Worm (Caenorhabditis elegans) whole organism, early embryonic: ENCODE results near the gene unc-26.

Experiments
- B0310.2 ChIP-seq: sonication (generic microtip); optimal IDR thresholded peaks from 2 replicates; lab custom pipeline; 2016; ENCODE audit warnings: mild to moderate bottlenecking, missing genetic modification characterization, missing compliant biosample characterization
- F13C5.2 ChIP-seq: sonication (generic microtip); optimal IDR thresholded peaks from 2 replicates; lab custom pipeline; 2017; ENCODE audit warnings: mild to moderate bottlenecking, missing genetic modification characterization, inconsistent platforms, missing compliant biosample characterization
- aly-1 ChIP-seq: sonication (generic microtip); optimal IDR thresholded peaks from 2 replicates; lab custom pipeline; 2016; ENCODE audit warnings: missing genetic modification characterization, missing compliant biosample characterization
- ama-1 ChIP-seq: fragments of 150-350 bp; optimal IDR thresholded peaks from 2 replicates; lab custom pipeline; 2014
- ceh-13 ChIP-seq: fragments of 200-800 bp; sonication (Bioruptor generic); optimal IDR thresholded peaks from 2 replicates; lab custom pipeline; 2018; ENCODE audit warnings: mild to moderate bottlenecking, missing genetic modification characterization, missing compliant biosample characterization
- ceh-36 ChIP-seq: sonication (generic microtip); optimal IDR thresholded peaks from 2 replicates; lab custom pipeline; 2016; ENCODE audit warnings: missing genetic modification characterization, inconsistent platforms, missing compliant biosample characterization
- ets-7 ChIP-seq: sonication (generic microtip); optimal IDR thresholded peaks from 2 replicates; lab custom pipeline; 2016; ENCODE audit warnings: missing genotype, missing genetic modification characterization, missing compliant biosample characterization
- flt-1 ChIP-seq: fragments of 200-800 bp; sonication (Bioruptor generic); IDR thresholded peaks from 2 replicates; pipeline ENCODE4 v1.3.6; 2022; ENCODE audit warnings: missing genetic modification characterization, missing compliant biosample characterization
- hmbx-1 ChIP-seq: sonication (generic microtip); optimal IDR thresholded peaks from 2 replicates; lab custom pipeline; 2016; ENCODE audit warnings: mild to moderate bottlenecking, missing genetic modification characterization, missing compliant biosample characterization
- hmg-4 ChIP-seq: fragments of 200-800 bp; sonication (Bioruptor generic); optimal IDR thresholded peaks from 2 replicates; lab custom pipeline; 2018; ENCODE audit warnings: mild to moderate bottlenecking, missing genetic modification characterization, missing compliant biosample characterization
- hnd-1 ChIP-seq: sonication (generic microtip); optimal IDR thresholded peaks from 2 replicates; lab custom pipeline; 2016; ENCODE audit warnings: missing genetic modification characterization, missing compliant biosample characterization
- pes-1 ChIP-seq: fragments of 200-800 bp; sonication (Bioruptor generic); IDR thresholded peaks from 2 replicates; pipeline ENCODE4 v1.3.6; 2022; ENCODE audit warnings: missing genetic modification reagents, missing genetic modification characterization, missing compliant biosample characterization
- scrt-1 ChIP-seq: fragments of 200-800 bp; sonication (Bioruptor generic); IDR thresholded peaks from 2 replicates; pipeline ENCODE4 v1.3.6; 2022; ENCODE audit warnings: missing genetic modification characterization, missing compliant biosample characterization
- sea-1 ChIP-seq: fragments of 200-800 bp; sonication (Bioruptor generic); conservative IDR thresholded peaks from 2 replicates; pipeline ENCODE4 v1.3.6; 2022; ENCODE audit warnings: missing genetic modification characterization, missing compliant biosample characterization
- tbx-11 ChIP-seq: fragments of 200-800 bp; sonication (Bioruptor generic); IDR thresholded peaks from 2 replicates; pipeline ENCODE4 v1.3.6; 2022; ENCODE audit warnings: missing genetic modification characterization, missing compliant biosample characterization
- tbx-37 ChIP-seq: fragments of 200-800 bp; sonication (Bioruptor generic); conservative IDR thresholded peaks from 2 replicates; pipeline ENCODE4 v1.3.6; 2022; ENCODE audit warnings: missing genetic modification reagents, missing genetic modification characterization, missing compliant biosample characterization
- tra-4 ChIP-seq: sonication (generic microtip); optimal IDR thresholded peaks from 2 replicates; lab custom pipeline; 2017; ENCODE audit warnings: missing genetic modification characterization, missing compliant biosample characterization

The unc-26 gene

ce11 chrIV:13272494-13272893 lies at the start of gene unc-26:
Gene unc-26 (minus strand): TSS chrIV:13272516.
- no peak for TF ChIP-seq ceh-13
- TF ChIP-seq hmbx-1 (tag; lab: Kevin White, UChicago): no peak
- no peak for TF ChIP-seq F13C5.2
- no peak for TF ChIP-seq ama-1
- no peak for TF ChIP-seq flt-1 (GFP tag; lab: Robert Waterston, UW)
- no peak for TF ChIP-seq aly-1 (tag; lab: Kevin White, UChicago)

DNA sequence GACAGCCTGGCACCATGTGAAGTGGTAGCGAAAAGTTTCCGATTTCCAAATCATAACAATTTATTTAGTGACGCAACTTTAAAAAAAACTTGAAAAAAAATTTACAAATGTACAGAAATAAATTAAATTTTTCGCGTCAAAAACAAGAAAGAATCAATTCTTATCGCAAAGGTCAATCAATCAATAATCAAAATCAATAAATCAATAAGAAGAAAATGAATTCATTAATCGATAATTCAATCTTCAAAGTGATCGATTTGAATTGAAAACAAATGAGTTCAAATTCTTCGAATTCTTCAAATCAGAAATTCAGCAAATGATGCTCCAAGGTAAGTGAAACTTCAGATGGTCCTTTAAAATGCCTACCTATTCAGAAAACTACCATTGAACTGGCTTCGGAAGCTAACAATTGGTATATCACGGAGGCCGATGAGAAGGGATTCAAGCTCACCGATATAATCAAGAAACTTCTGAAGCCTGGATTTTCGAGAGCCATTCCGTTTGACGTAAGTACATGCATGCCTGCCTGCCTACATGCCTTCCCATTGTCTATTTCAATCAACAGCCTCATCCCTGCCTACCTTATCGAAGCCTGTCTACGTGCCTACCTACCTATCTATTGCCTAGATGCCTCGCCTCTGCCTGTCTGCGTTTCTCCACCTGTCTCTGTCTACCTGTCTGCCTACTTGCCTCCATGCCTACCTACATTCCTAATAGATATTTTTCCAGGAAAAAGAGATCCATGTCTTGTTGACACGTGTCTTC lies 47.8 kb upstream of the unc-26 start:
- TF ChIP-seq F13C5.2 (no peak), tra-4 (no peak), pes-1 (GFP tag; lab: Robert Waterston, UW) (no peak), scrt-1 (GFP tag; lab: Robert Waterston, UW) (no peak), flt-1 (GFP tag; lab: Robert Waterston, UW) (no peak), hmg-4 (GFP tag; lab: Kevin White, UChicago) (no peak), ets-7 (no peak), B0310.2 (tag; lab: Kevin White, UChicago) (no peak), aly-1 (tag; lab: Kevin White, UChicago) (no peak), ceh-36 (no peak), sea-1 (GFP tag; lab: Robert Waterston, UW) (no peak), ceh-13 (no peak), hnd-1 (tag; lab: Kevin White, UChicago) (no peak), hmbx-1 (tag; lab: Kevin White, UChicago) (no peak), tbx-37 (GFP tag; lab: Robert Waterston, UW) (no peak), tbx-11 (GFP tag; lab: Robert Waterston, UW) (no peak), ama-1 (no peak)

- TF ChIP-seq hmbx-1 (tag; lab: Kevin White, UChicago): no peak
- no peak for TF ChIP-seq hmg-4 (GFP tag; lab: Kevin White, UChicago)
- no peak for TF ChIP-seq flt-1 (GFP tag; lab: Robert Waterston, UW)
- TF ChIP-seq aly-1 (tag; lab: Kevin White, UChicago): no peak
- no peak for TF ChIP-seq scrt-1 (GFP tag; lab: Robert Waterston, UW)
- no peak for TF ChIP-seq ceh-13
- TF ChIP-seq hnd-1 (tag; lab: Kevin White, UChicago): no peak
- TF ChIP-seq pes-1 (GFP tag; lab: Robert Waterston, UW): no peak
- no peak for TF ChIP-seq ceh-36
- TF ChIP-seq tbx-37 (GFP tag; lab: Robert Waterston, UW): no peak
- TF ChIP-seq B0310.2 (tag; lab: Kevin White, UChicago): no peak
- no peak for TF ChIP-seq sea-1 (GFP tag; lab: Robert Waterston, UW)
- no peak for TF ChIP-seq ama-1
Observed at ce11 chrIV:13318773-13319172, 46.5 kb upstream of the unc-26 start.

ce11 chrIV:13315344-13315743 lies 43.0 kb upstream of the unc-26 start, which contains the start of gene fat-1:
Gene fat-1 (plus strand): TSS chrIV:13315644.
- TF ChIP-seq ets-7: no peak
- TF ChIP-seq flt-1 (GFP tag; lab: Robert Waterston, UW): no peak
- no peak for TF ChIP-seq pes-1 (GFP tag; lab: Robert Waterston, UW)
- TF ChIP-seq tbx-11 (GFP tag; lab: Robert Waterston, UW): no peak
- TF ChIP-seq sea-1 (GFP tag; lab: Robert Waterston, UW): no peak
- no peak for TF ChIP-seq tra-4

- TF ChIP-seq sea-1 (GFP tag; lab: Robert Waterston, UW): no peak
- TF ChIP-seq ets-7: no peak
- no peak for TF ChIP-seq ceh-13
- no peak for TF ChIP-seq ceh-36
- no peak for TF ChIP-seq flt-1 (GFP tag; lab: Robert Waterston, UW)
- TF ChIP-seq hnd-1 (tag; lab: Kevin White, UChicago): no peak
- TF ChIP-seq scrt-1 (GFP tag; lab: Robert Waterston, UW): no peak
- TF ChIP-seq hmbx-1 (tag; lab: Kevin White, UChicago): no peak
- no peak for TF ChIP-seq ama-1
- TF ChIP-seq pes-1 (GFP tag; lab: Robert Waterston, UW): no peak
- no peak for TF ChIP-seq B0310.2 (tag; lab: Kevin White, UChicago)
- TF ChIP-seq tbx-11 (GFP tag; lab: Robert Waterston, UW): no peak
- no peak for TF ChIP-seq F13C5.2
- TF ChIP-seq tbx-37 (GFP tag; lab: Robert Waterston, UW): no peak
- TF ChIP-seq aly-1 (tag; lab: Kevin White, UChicago): no peak
- no peak for TF ChIP-seq hmg-4 (GFP tag; lab: Kevin White, UChicago)
- no peak for TF ChIP-seq tra-4
Observed at ce11 chrIV:13314181-13314580, 41.9 kb upstream of the unc-26 start.

DNA sequence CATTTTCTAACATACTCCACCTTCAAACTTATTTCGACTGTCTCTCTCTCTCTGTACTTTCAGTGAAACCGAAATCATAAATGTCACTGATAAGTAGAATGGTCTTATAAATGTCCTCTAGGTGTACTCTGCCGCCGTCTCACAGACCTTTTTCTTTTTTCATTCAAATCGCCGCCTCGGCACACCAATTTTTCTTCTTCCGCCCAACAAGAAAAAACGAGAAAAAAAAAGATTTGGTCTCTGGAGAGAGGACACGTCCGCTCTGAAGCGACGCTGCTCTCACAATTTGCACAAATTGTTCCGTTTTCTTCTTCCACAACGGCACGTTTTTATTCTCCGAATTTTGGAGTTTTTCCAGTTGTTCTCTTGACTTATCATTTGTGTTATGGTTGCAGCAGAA lies 40.8 kb upstream of the unc-26 start:
- no peak for TF ChIP-seq tra-4
- TF ChIP-seq ceh-36: no peak
- no peak for TF ChIP-seq hnd-1 (tag; lab: Kevin White, UChicago)
- no peak for TF ChIP-seq F13C5.2
- TF ChIP-seq hmbx-1 (tag; lab: Kevin White, UChicago): no peak
- no peak for TF ChIP-seq scrt-1 (GFP tag; lab: Robert Waterston, UW)
- TF ChIP-seq pes-1 (GFP tag; lab: Robert Waterston, UW): no peak
- TF ChIP-seq B0310.2 (tag; lab: Kevin White, UChicago): no peak
- TF ChIP-seq tbx-37 (GFP tag; lab: Robert Waterston, UW): no peak
- no peak for TF ChIP-seq aly-1 (tag; lab: Kevin White, UChicago)
- no peak for TF ChIP-seq sea-1 (GFP tag; lab: Robert Waterston, UW)
- no peak for TF ChIP-seq ama-1
- TF ChIP-seq ceh-13: no peak

DNA sequence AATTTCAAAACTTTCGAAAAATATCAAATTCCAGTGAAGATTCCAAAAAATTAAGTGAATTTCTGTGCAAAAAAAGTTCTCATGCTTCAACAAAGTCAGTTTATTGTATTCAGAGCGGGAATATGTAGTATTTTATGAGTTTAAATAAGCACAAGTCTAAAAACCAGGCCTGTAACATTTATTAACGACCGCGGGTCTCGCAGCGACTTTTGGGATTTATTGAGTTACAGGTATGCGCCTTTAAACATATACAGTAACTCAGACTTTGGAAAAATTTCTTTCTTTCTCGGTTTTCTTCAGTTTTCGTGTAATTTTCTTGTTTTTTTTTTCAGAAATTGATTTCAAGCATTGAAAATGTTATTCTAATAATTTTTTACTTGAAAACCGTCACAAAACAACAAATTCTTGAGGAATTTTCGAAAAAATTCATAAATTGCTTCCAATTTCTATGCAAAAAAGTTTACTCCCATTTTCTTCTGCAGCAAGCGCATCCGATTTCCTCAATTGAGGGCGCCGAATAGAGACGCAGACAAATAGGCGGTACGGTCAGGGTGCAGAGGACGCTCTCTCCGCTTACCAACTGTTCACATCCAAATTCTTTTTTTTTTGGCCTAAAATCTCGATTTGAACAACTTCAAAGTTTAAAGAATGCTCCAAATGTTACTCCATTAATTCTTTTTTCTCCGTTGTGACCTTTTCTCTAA lies 39.2 kb upstream of the unc-26 start:
- no peak for TF ChIP-seq hmbx-1 (tag; lab: Kevin White, UChicago)
- TF ChIP-seq ceh-36: no peak
